Worm (Caenorhabditis elegans) whole organism, mixed stage, embryonic: ENCODE measurements around the gene rpoa-49.

Experiments used
- M03D4.4 ChIP-seq: sonication (generic microtip); optimal IDR thresholded peaks from 2 replicates; lab custom pipeline; 2017; ENCODE audit warnings: mild to moderate bottlenecking, missing genetic modification characterization, missing compliant biosample characterization
- bed-3 ChIP-seq: fragments of 200-800 bp; sonication (Bioruptor generic); optimal IDR thresholded peaks from 3 replicates; lab custom pipeline; 2018; ENCODE audit warnings: mild to moderate bottlenecking, missing genetic modification characterization, moderate library complexity, missing compliant biosample characterization
- blmp-1 ChIP-seq: fragments of 150-350 bp; optimal IDR thresholded peaks from 2 replicates; lab custom pipeline; 2014; ENCODE audit warnings: missing biosample characterization, missing genetic modification characterization
- ceh-39 ChIP-seq: fragments of 150-350 bp; optimal IDR thresholded peaks from 2 replicates; lab custom pipeline; 2014; ENCODE audit warnings: missing biosample characterization, missing genetic modification characterization
- ceh-43 ChIP-seq: fragments of 200-800 bp; sonication (Bioruptor generic); optimal IDR thresholded peaks from 2 replicates; lab custom pipeline; 2018; ENCODE audit warnings: mild to moderate bottlenecking, missing genetic modification characterization, moderate library complexity, missing compliant biosample characterization
- ces-1 ChIP-seq: fragments of 150-350 bp; optimal IDR thresholded peaks from 2 replicates; lab custom pipeline; 2014; ENCODE audit warnings: missing biosample characterization, missing genetic modification reagents, missing genetic modification characterization
- cnd-1 ChIP-seq: fragments of 200-800 bp; sonication (Bioruptor generic); optimal IDR thresholded peaks from 2 replicates; lab custom pipeline; 2018; ENCODE audit warnings: mild to moderate bottlenecking, missing genetic modification characterization, missing compliant biosample characterization
- drap-1 ChIP-seq: fragments of 200-800 bp; sonication (Bioruptor generic); optimal IDR thresholded peaks from 3 replicates; lab custom pipeline; 2018; ENCODE audit warnings: mild to moderate bottlenecking, missing genetic modification characterization, missing compliant biosample characterization
- elt-1 ChIP-seq: sonication (generic microtip); optimal IDR thresholded peaks from 2 replicates; lab custom pipeline; 2017; ENCODE audit warnings: missing genetic modification characterization, mild to moderate bottlenecking, missing compliant biosample characterization, antibody characterized with exemption, moderate library complexity, borderline replicate concordance; ENCODE audit not compliant: insufficient read depth
- elt-3 ChIP-seq: fragments of 150-350 bp; optimal IDR thresholded peaks from 2 replicates; lab custom pipeline; 2014; ENCODE audit warnings: missing biosample characterization, missing genetic modification characterization
- flh-1 ChIP-seq: fragments of 200-800 bp; sonication (Bioruptor generic); optimal IDR thresholded peaks from 2 replicates; lab custom pipeline; 2018; ENCODE audit warnings: mild to moderate bottlenecking, missing genetic modification characterization, moderate library complexity, missing compliant biosample characterization
- ham-2 ChIP-seq: fragments of 200-800 bp; sonication (Bioruptor generic); optimal IDR thresholded peaks from 2 replicates; lab custom pipeline; 2018; ENCODE audit warnings: mild to moderate bottlenecking, missing genetic modification characterization, missing compliant biosample characterization
- hlh-1 ChIP-seq: fragments of 150-350 bp; optimal IDR thresholded peaks from 2 replicates; lab custom pipeline; 2014; ENCODE audit warnings: missing biosample characterization, missing genetic modification reagents, missing genetic modification characterization
- lin-13 ChIP-seq: fragments of 150-350 bp; optimal IDR thresholded peaks from 2 replicates; lab custom pipeline; 2014; ENCODE audit warnings: missing biosample characterization, missing genetic modification characterization
- lin-32 ChIP-seq: fragments of 200-800 bp; sonication (Bioruptor generic); optimal IDR thresholded peaks from 2 replicates; lab custom pipeline; 2018; ENCODE audit warnings: mild to moderate bottlenecking, missing genetic modification characterization, missing compliant biosample characterization
- lsy-2 ChIP-seq: fragments of 150-350 bp; optimal IDR thresholded peaks from 2 replicates; lab custom pipeline; 2014; ENCODE audit warnings: missing biosample characterization, missing genetic modification characterization
- mab-5 ChIP-seq: fragments of 150-350 bp; optimal IDR thresholded peaks from 2 replicates; lab custom pipeline; 2014; ENCODE audit warnings: missing biosample characterization, missing genetic modification characterization
- mep-1 ChIP-seq: fragments of 150-350 bp; optimal IDR thresholded peaks from 2 replicates; lab custom pipeline; 2017; ENCODE audit warnings: missing biosample characterization, missing genetic modification reagents, missing genetic modification characterization, inconsistent platforms
- mls-2 ChIP-seq: sonication (generic microtip); optimal IDR thresholded peaks from 2 replicates; lab custom pipeline; 2016; ENCODE audit warnings: mild to moderate bottlenecking, missing genetic modification characterization, moderate library complexity, missing compliant biosample characterization
- nhr-12 ChIP-seq: fragments of 150-350 bp; optimal IDR thresholded peaks from 2 replicates; lab custom pipeline; 2014; ENCODE audit warnings: missing biosample characterization, missing genetic modification characterization
- nhr-2 ChIP-seq: fragments of 150-350 bp; optimal IDR thresholded peaks from 2 replicates; lab custom pipeline; 2014; ENCODE audit warnings: missing biosample characterization, missing genetic modification characterization
- nhr-237 ChIP-seq: fragments of 150-350 bp; optimal IDR thresholded peaks from 2 replicates; lab custom pipeline; 2014; ENCODE audit warnings: missing biosample characterization, missing genetic modification characterization
- nhr-28 ChIP-seq: fragments of 150-350 bp; optimal IDR thresholded peaks from 2 replicates; lab custom pipeline; 2014; ENCODE audit warnings: missing biosample characterization, missing genetic modification characterization
- nhr-76 ChIP-seq: sonication (generic microtip); optimal IDR thresholded peaks from 2 replicates; lab custom pipeline; 2017; ENCODE audit warnings: missing biosample characterization, missing genetic modification characterization
- sem-2 ChIP-seq: fragments of 200-800 bp; sonication (Bioruptor generic); optimal IDR thresholded peaks from 2 replicates; lab custom pipeline; 2018; ENCODE audit warnings: mild to moderate bottlenecking, missing genetic modification characterization, missing compliant biosample characterization
- sptf-1 ChIP-seq: sonication (generic microtip); optimal IDR thresholded peaks from 2 replicates; lab custom pipeline; 2017; ENCODE audit warnings: mild to moderate bottlenecking, missing genetic modification characterization, moderate library complexity, missing compliant biosample characterization
- tbx-8 ChIP-seq: fragments of 200-800 bp; sonication (Bioruptor generic); optimal IDR thresholded peaks from 2 replicates; lab custom pipeline; 2018; ENCODE audit warnings: mild to moderate bottlenecking, missing genetic modification characterization, moderate library complexity, missing compliant biosample characterization
- unc-120 ChIP-seq: sonication (generic microtip); optimal IDR thresholded peaks from 2 replicates; lab custom pipeline; 2017; ENCODE audit warnings: missing genetic modification characterization, missing compliant biosample characterization; ENCODE audit not compliant: poor library complexity, severe bottlenecking
- unc-39 ChIP-seq: fragments of 150-350 bp; optimal IDR thresholded peaks from 2 replicates; lab custom pipeline; 2014; ENCODE audit warnings: missing biosample characterization, missing genetic modification characterization
- zip-8 ChIP-seq: fragments of 150-350 bp; optimal IDR thresholded peaks from 2 replicates; lab custom pipeline; 2014; ENCODE audit warnings: missing biosample characterization, missing genetic modification characterization
- ztf-11 ChIP-seq: fragments of 150-350 bp; optimal IDR thresholded peaks from 2 replicates; lab custom pipeline; 2014; ENCODE audit warnings: missing biosample characterization, missing genetic modification characterization

Gene rpoa-49

ce11 chrII:28283-28682, 16.6 kb upstream of the rpoa-49 start, which contains the start of gene F23F1.4:
Gene F23F1.4 (minus strand): TSS chrII:28423.
- TF ChIP-seq zip-8 (tag; lab: Kevin White, UChicago) (peak; percentile 32), ceh-39 (tag; lab: Kevin White, UChicago) (no peak), nhr-2 (tag; lab: Kevin White, UChicago) (peak; percentile 95), blmp-1 (tag; lab: Kevin White, UChicago) (no peak)

DNA sequence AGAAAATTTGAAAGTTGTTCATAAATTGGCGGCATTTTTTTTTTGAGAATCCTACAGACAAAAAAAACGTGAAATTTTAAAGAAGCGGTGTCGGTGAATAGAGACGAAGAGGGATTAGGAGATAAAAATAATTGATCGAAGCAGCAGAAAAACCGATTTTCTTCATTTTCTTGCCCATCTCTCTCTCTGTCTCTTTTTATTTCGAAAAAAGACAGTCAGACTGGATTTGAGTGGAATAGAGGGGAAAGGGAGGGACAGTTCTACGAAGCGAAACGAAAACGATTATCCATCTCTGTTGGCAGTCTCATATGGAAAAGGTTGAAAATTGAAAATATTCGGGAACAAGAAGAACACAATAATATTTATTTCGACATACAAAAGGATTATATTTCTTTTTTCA, 15.3 kb upstream of the rpoa-49 start:
- TF ChIP-seq sptf-1 (no peak), ces-1 (GFP tag; lab: Kevin White, UChicago) (no peak), ham-2 (GFP tag; lab: Kevin White, UChicago) (no peak), lin-13 (tag; lab: Kevin White, UChicago) (no peak), mls-2 (tag; lab: Kevin White, UChicago) (no peak), drap-1 (GFP tag; lab: Kevin White, UChicago) (no peak), ztf-11 (tag; lab: Kevin White, UChicago) (no peak), bed-3 (no peak), elt-3 (tag; lab: Kevin White, UChicago) (no peak), tbx-8 (GFP tag; lab: Kevin White, UChicago) (no peak), sem-2 (GFP tag; lab: Kevin White, UChicago) (no peak), lin-32 (GFP tag; lab: Kevin White, UChicago) (no peak), mab-5 (tag; lab: Kevin White, UChicago) (no peak), unc-39 (no peak), unc-120 (tag; lab: Kevin White, UChicago) (no peak), cnd-1 (tag; lab: Kevin White, UChicago) (no peak), zip-8 (tag; lab: Kevin White, UChicago) (no peak), lsy-2 (tag; lab: Kevin White, UChicago) (no peak), nhr-237 (no peak)

DNA sequence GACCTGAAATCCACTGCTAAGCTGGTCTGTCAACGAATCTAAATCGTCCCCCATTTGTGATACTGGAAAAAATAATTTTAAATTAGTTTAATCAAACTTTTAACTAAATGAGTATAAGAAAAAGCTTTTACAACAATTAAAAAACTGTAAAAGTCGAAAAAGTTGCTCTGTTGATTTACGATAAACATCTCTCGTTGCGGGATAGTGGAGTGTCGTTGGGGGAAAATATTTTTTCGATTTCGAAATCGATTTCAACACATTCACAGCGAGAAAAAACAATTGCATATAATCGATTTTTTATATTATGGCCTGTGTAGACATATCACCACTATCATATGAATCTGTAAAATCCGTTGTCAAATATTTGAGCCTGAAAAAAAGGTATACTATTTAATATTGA, 13.3 kb upstream of the rpoa-49 start, which contains the start of the genes F23F1.5 and fbxc-54:
F23F1.5 (minus strand) TSS at position 64 of the 400 bp plus-strand sequence.
fbxc-54 (plus strand) TSS at position 199 of the 400 bp plus-strand sequence.
- TF ChIP-seq unc-120 (tag; lab: Kevin White, UChicago), result no peak

- no peak for TF ChIP-seq unc-39
- no peak for TF ChIP-seq lin-32 (GFP tag; lab: Kevin White, UChicago)
- no peak for TF ChIP-seq ztf-11 (tag; lab: Kevin White, UChicago)
- no peak for TF ChIP-seq nhr-76 (tag; lab: Kevin White, UChicago)
- TF ChIP-seq, all 35 proteins: peak for 0
Measured at ce11 chrII:33904-34303, 10.9 kb upstream of the rpoa-49 start, which contains the start of gene F23F1.2. Gene F23F1.2 (plus strand): TSS chrII:34204.

DNA sequence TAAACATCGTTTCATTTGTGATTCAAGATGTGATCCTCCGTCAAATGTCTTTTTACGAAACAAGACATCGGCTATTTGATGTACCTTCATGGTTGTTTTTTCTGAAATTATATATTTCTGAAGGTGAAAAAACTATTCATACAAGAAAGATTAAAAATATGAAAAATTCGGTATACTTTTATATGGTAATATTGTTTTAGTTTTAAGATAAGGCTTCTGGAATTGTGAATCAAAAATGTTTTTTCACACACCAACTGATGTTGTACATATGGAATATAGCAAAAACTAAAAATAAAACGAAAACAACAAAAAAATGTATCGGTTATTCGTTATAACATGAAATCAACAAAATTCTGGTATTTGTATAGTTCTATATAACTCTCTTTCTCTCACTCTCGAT, 7.6 kb upstream of the rpoa-49 start, which contains the start of gene F23F1.6:
F23F1.6 (minus strand) TSS at position 101 of the 400 bp plus-strand sequence.
- TF ChIP-seq elt-1 (no peak), nhr-12 (tag; lab: Kevin White, UChicago) (no peak), nhr-76 (tag; lab: Kevin White, UChicago) (no peak), sem-2 (GFP tag; lab: Kevin White, UChicago) (no peak), hlh-1 (no peak), ztf-11 (tag; lab: Kevin White, UChicago) (no peak), M03D4.4 (tag; lab: Kevin White, UChicago) (no peak), bed-3 (no peak), lin-32 (GFP tag; lab: Kevin White, UChicago) (no peak)
- TF ChIP-seq, all 35 proteins: peak for 0

DNA sequence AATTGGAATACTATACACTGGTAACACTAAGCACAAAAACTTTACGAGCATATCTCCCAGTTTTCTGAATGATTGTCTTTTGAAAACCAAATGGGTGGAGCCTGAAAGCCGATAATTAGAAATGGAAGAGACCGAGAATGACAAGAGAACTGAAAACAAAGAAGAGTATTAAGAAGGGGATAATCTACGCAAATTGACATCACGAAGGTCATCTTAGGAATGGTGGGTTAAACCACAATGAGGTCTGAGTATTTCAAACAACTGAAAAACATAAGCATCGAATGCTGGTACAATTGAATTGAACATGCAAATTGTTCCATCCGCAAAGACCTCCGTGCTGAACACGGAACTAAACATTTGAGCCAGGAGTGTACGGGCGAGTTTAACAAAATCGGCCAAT, 5.4 kb upstream of the rpoa-49 start, which contains the start of gene spp-24:
spp-24 (minus strand) TSS at position 101 of the 400 bp plus-strand sequence.
- no peak for TF ChIP-seq lin-13 (tag; lab: Kevin White, UChicago)
- no peak for TF ChIP-seq ceh-39 (tag; lab: Kevin White, UChicago)

DNA sequence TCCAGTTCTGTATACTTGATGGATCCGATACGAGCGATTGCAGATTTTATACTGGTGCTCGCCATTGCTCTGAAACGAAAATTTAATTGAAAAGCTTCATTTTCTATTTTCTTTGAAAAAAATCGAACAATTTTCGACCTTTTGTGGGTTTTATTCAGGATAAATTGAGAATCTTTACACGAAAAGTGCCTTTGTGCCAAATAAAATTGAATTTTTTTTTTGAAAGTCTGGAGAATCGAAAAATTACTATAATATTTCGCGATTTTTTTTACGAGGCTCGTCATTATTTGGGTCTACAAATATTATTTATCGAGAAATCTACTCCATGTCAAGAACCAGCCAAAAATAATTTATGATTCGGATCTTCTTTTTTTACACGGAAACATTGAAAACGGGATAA, 2.9 kb upstream of the rpoa-49 start, which contains the start of gene F23F1.10:
F23F1.10 (minus strand) TSS at position 69 of the 400 bp plus-strand sequence.
- TF ChIP-seq nhr-12 (tag; lab: Kevin White, UChicago), result no peak
- no peak for TF ChIP-seq ceh-39 (tag; lab: Kevin White, UChicago)
- no peak for TF ChIP-seq mep-1 (tag; lab: Kevin White, UChicago)
- TF ChIP-seq zip-8 (tag; lab: Kevin White, UChicago), result no peak
- no peak for TF ChIP-seq flh-1
- TF ChIP-seq unc-39, result no peak
- TF ChIP-seq nhr-28 (tag; lab: Kevin White, UChicago), result no peak
- TF ChIP-seq ham-2 (GFP tag; lab: Kevin White, UChicago), result no peak
- no peak for TF ChIP-seq hlh-1
- TF ChIP-seq mab-5 (tag; lab: Kevin White, UChicago), result no peak
- no peak for TF ChIP-seq elt-3 (tag; lab: Kevin White, UChicago)
- TF ChIP-seq cnd-1 (tag; lab: Kevin White, UChicago), result no peak
- no peak for TF ChIP-seq ceh-43 (GFP tag; lab: Kevin White, UChicago)
- no peak for TF ChIP-seq nhr-237
- TF ChIP-seq, all 35 proteins: peak for 0
